Worm (Caenorhabditis elegans): Measurements from ENCODE around the gene C09H10.4.
A peak's percentile ranks its signal among the peaks of the same experiment; 100 is the strongest.

The C09H10.4 gene

ce11 chrII:11091577-11091976 is 8.4 kb upstream of the C09H10.4 start (continued):
- no peak for TF ChIP-seq F57C9.4 (tag; optimal IDR thresholded peaks at IDR 0.05)
- TF ChIP-seq mcd-1 (GFP tag; IDR thresholded peaks at IDR 0.05): no peak
- TF ChIP-seq ccch-3 (GFP tag; optimal IDR thresholded peaks at IDR 0.05): no peak
- no peak for TF ChIP-seq lin-26 (GFP tag; IDR thresholded peaks at IDR 0.05)
- TF ChIP-seq B0019.2 (GFP tag; conservative IDR thresholded peaks at IDR 0.05): no peak
- TF ChIP-seq let-526 (GFP tag; IDR thresholded peaks at IDR 0.05): no peak
- TF ChIP-seq lsl-1 (GFP tag; optimal IDR thresholded peaks at IDR 0.05): no peak

- TF ChIP-seq F49E8.2 (tag; optimal IDR thresholded peaks at IDR 0.05; ENCODE audit: insufficient read depth) (no peak), F22D6.2 (tag; optimal IDR thresholded peaks at IDR 0.05) (no peak), nhr-120 (GFP tag; IDR thresholded peaks at IDR 0.05) (no peak), athp-1 (tag; optimal IDR thresholded peaks at IDR 0.05) (no peak), ekl-4 (GFP tag; IDR thresholded peaks at IDR 0.05) (no peak), Y67H2A.10 (GFP tag; conservative IDR thresholded peaks at IDR 0.05) (no peak), egl-44 (GFP tag; IDR thresholded peaks at IDR 0.05) (no peak), lin-35 (GFP tag; optimal IDR thresholded peaks at IDR 0.05) (no peak), ztf-22 (GFP tag; optimal IDR thresholded peaks at IDR 0.05) (no peak), F33H1.4 (GFP tag; IDR thresholded peaks at IDR 0.05) (no peak), cebp-1 (GFP tag; IDR thresholded peaks at IDR 0.05) (no peak), cebp-1 (tag; optimal IDR thresholded peaks at IDR 0.05) (no peak), egl-18 (GFP tag; IDR thresholded peaks at IDR 0.05) (no peak), hlh-12 (tag; optimal IDR thresholded peaks at IDR 0.05) (no peak), ztf-28 (GFP tag; IDR thresholded peaks at IDR 0.05) (no peak), hsf-1 (GFP tag; IDR thresholded peaks at IDR 0.05) (no peak), rcor-1 (GFP tag; IDR thresholded peaks at IDR 0.05) (no peak), snpc-1.3 (tag; optimal IDR thresholded peaks at IDR 0.05; ENCODE audit: insufficient read depth) (no peak)
Measured at ce11 chrII:11092413-11092812, 7.5 kb upstream of the C09H10.4 start, which contains the start of gene rpl-42. rpl-42 (plus strand) TSS chrII:11092713.

- TF ChIP-seq him-1 (tag; optimal IDR thresholded peaks at IDR 0.05) (peak; percentile 2), efl-1 (GFP tag; optimal IDR thresholded peaks at IDR 0.05) (peak; percentile 14), F55B11.4 (tag; optimal IDR thresholded peaks at IDR 0.05; ENCODE audit: borderline replicate concordance, insufficient read depth) (no peak), egl-44 (GFP tag; IDR thresholded peaks at IDR 0.05) (no peak), lsl-1 (GFP tag; optimal IDR thresholded peaks at IDR 0.05) (peak; percentile 66), ceh-58 (GFP tag; IDR thresholded peaks at IDR 0.05) (no peak), xnd-1 (tag; optimal IDR thresholded peaks at IDR 0.05) (peak; percentile 39), F10E7.11 (tag; optimal IDR thresholded peaks at IDR 0.05) (no peak), F49E8.2 (tag; optimal IDR thresholded peaks at IDR 0.05; ENCODE audit: insufficient read depth) (peak; percentile 45), madf-6 (GFP tag; IDR thresholded peaks at IDR 0.05) (peak; percentile 56; the same call in 1 of the 2 replicates), F33H1.4 (GFP tag; IDR thresholded peaks at IDR 0.05) (peak; percentile 65)
Measured at ce11 chrII:11094431-11094830, 5.5 kb upstream of the C09H10.4 start.

ce11 chrII:11096233-11096632 is 3.7 kb upstream of the C09H10.4 start, which contains the start of gene nbs-1:
nbs-1 (minus strand) TSS chrII:11096478.
- TF ChIP-seq ceh-100 (GFP tag; IDR thresholded peaks at IDR 0.05): peak; percentile 24; the same call in 1 of the 2 replicates
- TF ChIP-seq akir-1 (GFP tag; optimal IDR thresholded peaks at IDR 0.05): no peak
- TF ChIP-seq hsf-1 (GFP tag; IDR thresholded peaks at IDR 0.05): peak; percentile 73
- peak; percentile 12 for TF ChIP-seq athp-1 (tag; optimal IDR thresholded peaks at IDR 0.05)
- TF ChIP-seq Y53G8AR.9 (GFP tag; conservative IDR thresholded peaks at IDR 0.05): peak; percentile 65; the same call in 1 of the 2 replicates
- TF ChIP-seq efl-1 (GFP tag; optimal IDR thresholded peaks at IDR 0.05): peak; percentile 6
- TF ChIP-seq mxl-1 (tag; optimal IDR thresholded peaks at IDR 0.05): no peak
- TF ChIP-seq ama-1 (optimal IDR thresholded peaks at IDR 0.05): no peak
- TF ChIP-seq ama-1 (GFP tag; optimal IDR thresholded peaks at IDR 0.05): peak; percentile 7 to 60
- peak; percentile 67; the same call in 1 of the 2 replicates for TF ChIP-seq F39B2.1 (GFP tag; IDR thresholded peaks at IDR 0.05)
- peak; percentile 49; the same call in 1 of the 2 replicates for TF ChIP-seq madf-3 (GFP tag; IDR thresholded peaks at IDR 0.05)
- TF ChIP-seq lsy-27 (tag; optimal IDR thresholded peaks at IDR 0.05; ENCODE audit: borderline replicate concordance, insufficient read depth): no peak
- TF ChIP-seq lsl-1 (GFP tag; optimal IDR thresholded peaks at IDR 0.05): peak; percentile 39
- peak; percentile 45 for TF ChIP-seq F33H1.4 (GFP tag; IDR thresholded peaks at IDR 0.05)
- no peak for TF ChIP-seq F52B5.7 (tag; optimal IDR thresholded peaks at IDR 0.05)
- TF ChIP-seq Y56A3A.18 (GFP tag; IDR thresholded peaks at IDR 0.05): 0 out of 2 replicates have a peak, but pooled peaks have one; percentile 9
- TF ChIP-seq ztf-18 (tag; optimal IDR thresholded peaks at IDR 0.05): peak; percentile 18
- peak; percentile 8 for TF ChIP-seq T26A5.8 (tag; optimal IDR thresholded peaks at IDR 0.05)
